Fruit fly (Drosophila melanogaster): ENCODE measurements around the gene aay.

The aay gene

dm6 chr3L:9451522-9452118 lies 28.6 kb downstream of the aay start, which contains the start of the genes CG3448 and ghi (continued):
- TF ChIP-seq CG2120 (GFP tag; optimal IDR thresholded peaks at IDR 0.05), result peak; percentile 70
- TF ChIP-seq Optix (GFP tag; IDR thresholded peaks at IDR 0.05), result no peak
- TF ChIP-seq Dip3 (GFP tag; optimal IDR thresholded peaks at IDR 0.05), result peak; percentile 28
- TF ChIP-seq CG17186 (GFP tag; optimal IDR thresholded peaks at IDR 0.05), result peak; percentile 22
- TF ChIP-seq mam (GFP tag; optimal IDR thresholded peaks at IDR 0.05), result peak; percentile 59
- no peak for TF ChIP-seq tio (GFP tag; optimal IDR thresholded peaks at IDR 0.05)
- no peak for TF ChIP-seq hth (optimal IDR thresholded peaks at IDR 0.05)
- peak; percentile 54 for TF ChIP-seq onecut (GFP tag; IDR thresholded peaks at IDR 0.05)
- no peak for TF ChIP-seq pros (GFP tag; optimal IDR thresholded peaks at IDR 0.05)
- peak; percentile 63 for TF ChIP-seq Ets97D (GFP tag; optimal IDR thresholded peaks at IDR 0.05)
- TF ChIP-seq CG18262 (tag; optimal IDR thresholded peaks at IDR 0.05), result peak; percentile 66
- no peak for TF ChIP-seq CG5180 (GFP tag; optimal IDR thresholded peaks at IDR 0.05)
- TF ChIP-seq D (optimal IDR thresholded peaks at IDR 0.05), result no peak
- peak; percentile 37 for TF ChIP-seq D (GFP tag; optimal IDR thresholded peaks at IDR 0.05)
- TF ChIP-seq CG11085 (GFP tag; IDR thresholded peaks at IDR 0.05), result peak; percentile 19; the same call in 1 of the 2 replicates
- TF ChIP-seq CG2129 (GFP tag; IDR thresholded peaks at IDR 0.05; ENCODE audit: partially characterized antibody), result 0 out of 2 replicates have a peak, but pooled peaks have one; percentile 29
- TF ChIP-seq gt (GFP tag; IDR thresholded peaks at IDR 0.05), result no peak
- TF ChIP-seq CG1832 (GFP tag; optimal IDR thresholded peaks at IDR 0.05), result no peak
- peak; percentile 1 for TF ChIP-seq CG18619 (GFP tag; optimal IDR thresholded peaks at IDR 0.05)
- TF ChIP-seq bab2 (GFP tag; optimal IDR thresholded peaks at IDR 0.05), result peak; percentile 8
- TF ChIP-seq ase (GFP tag; IDR thresholded peaks at IDR 0.05), result no peak
- peak; percentile 62 for TF ChIP-seq gcm (GFP tag; optimal IDR thresholded peaks at IDR 0.05)
- TF ChIP-seq CG4360 (GFP tag; IDR thresholded peaks at IDR 0.05), result no peak
- TF ChIP-seq cato (GFP tag; optimal IDR thresholded peaks at IDR 0.05; ENCODE audit: borderline replicate concordance), result no peak
- no peak for TF ChIP-seq Nf-YB (GFP tag; optimal IDR thresholded peaks at IDR 0.05)
- peak; percentile 11 for TF ChIP-seq CG17802 (tag; optimal IDR thresholded peaks at IDR 0.05)
- no peak for TF ChIP-seq aop (GFP tag; IDR thresholded peaks at IDR 0.05)
- TF ChIP-seq Adf1 (GFP tag; IDR thresholded peaks at IDR 0.05), result no peak
- peak; percentile 24 for TF ChIP-seq BtbVII (GFP tag; optimal IDR thresholded peaks at IDR 0.05)
- TF ChIP-seq sna (GFP tag; IDR thresholded peaks at IDR 0.05; ENCODE audit: partially characterized antibody), result peak; percentile 90
- no peak for TF ChIP-seq h (optimal IDR thresholded peaks at IDR 0.05)
- TF ChIP-seq HmgD (GFP tag; optimal IDR thresholded peaks at IDR 0.05), result no peak
- no peak for TF ChIP-seq dimm (GFP tag; IDR thresholded peaks at IDR 0.05)
- TF ChIP-seq CG10274 (GFP tag; optimal IDR thresholded peaks at IDR 0.05), result no peak
- peak; percentile 23 for TF ChIP-seq CG12744 (GFP tag; optimal IDR thresholded peaks at IDR 0.05)
- no peak for TF ChIP-seq CG8944 (GFP tag; optimal IDR thresholded peaks at IDR 0.05)
- no peak for TF ChIP-seq odd (GFP tag; optimal IDR thresholded peaks at IDR 0.05)
- TF ChIP-seq CG14965 (GFP tag; optimal IDR thresholded peaks at IDR 0.05; ENCODE audit: borderline replicate concordance), result no peak
- peak; percentile 69; the same call in 1 of the 2 replicates for TF ChIP-seq MBD-R2 (GFP tag; IDR thresholded peaks at IDR 0.05)
- no peak for TF ChIP-seq Sry-β (GFP tag; optimal IDR thresholded peaks at IDR 0.05)
- TF ChIP-seq salm (tag; optimal IDR thresholded peaks at IDR 0.05), result peak; percentile 9
- peak; percentile 45 for TF ChIP-seq tap (tag; optimal IDR thresholded peaks at IDR 0.05)
- TF ChIP-seq ac (GFP tag; optimal IDR thresholded peaks at IDR 0.05), result no peak
- no peak for TF ChIP-seq sens-2 (GFP tag; IDR thresholded peaks at IDR 0.05)
- peak; percentile 83 for TF ChIP-seq Dref (GFP tag; IDR thresholded peaks at IDR 0.05)
- no peak for TF ChIP-seq CG11723 (GFP tag; optimal IDR thresholded peaks at IDR 0.05)
- TF ChIP-seq Atf6 (GFP tag; IDR thresholded peaks at IDR 0.05), result no peak
- peak; percentile 36 for TF ChIP-seq CG5245 (GFP tag; optimal IDR thresholded peaks at IDR 0.05)
- TF ChIP-seq ttk (GFP tag; IDR thresholded peaks at IDR 0.05), result peak; percentile 42; the same call in 1 of the 2 replicates
- no peak for TF ChIP-seq sd (tag; optimal IDR thresholded peaks at IDR 0.05)
- TF ChIP-seq her (GFP tag; optimal IDR thresholded peaks at IDR 0.05), result no peak

All from whole organism, embryonic.